Worm (Caenorhabditis elegans): ENCODE data around the gene Y116A8C.469.

DNA sequence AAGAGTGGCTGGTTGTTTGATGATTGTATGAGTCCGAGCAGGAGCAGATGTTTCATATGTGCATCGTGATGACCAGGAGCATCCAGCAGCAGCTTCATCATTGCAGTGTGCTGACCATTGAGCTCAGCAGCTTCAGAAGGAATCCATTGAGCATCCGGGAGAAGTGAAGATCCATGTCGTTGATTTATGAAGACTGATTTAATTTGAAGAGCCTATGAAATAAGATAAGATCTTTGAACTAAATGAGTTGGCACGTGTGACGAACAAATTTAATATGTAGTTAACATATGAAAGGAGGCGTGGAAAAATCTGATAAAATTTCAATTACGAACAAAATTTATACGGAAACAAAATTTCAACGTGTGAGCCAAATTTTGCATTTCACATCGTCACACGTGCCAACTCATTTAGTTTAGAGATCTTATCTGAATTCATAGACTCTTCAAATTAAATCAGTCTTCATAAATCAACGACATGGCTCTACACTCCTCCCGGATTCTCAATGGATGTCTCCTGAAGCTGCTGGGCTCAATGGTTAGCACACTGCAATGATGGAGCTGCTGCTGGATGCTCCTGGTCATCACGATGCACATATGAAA is at the start of gene Y116A8C.469, which contains the start of gene Y116A8C.468:
- no peak for TF ChIP-seq T22C8.4 (GFP tag; IDR thresholded peaks at IDR 0.05)
- TF ChIP-seq flt-1 (GFP tag; IDR thresholded peaks at IDR 0.05): no peak
- TF ChIP-seq klf-2 (GFP tag; conservative IDR thresholded peaks at IDR 0.05): no peak
- TF ChIP-seq ztf-29 (GFP tag; IDR thresholded peaks at IDR 0.05): no peak
- TF ChIP-seq tab-1 (GFP tag; IDR thresholded peaks at IDR 0.05): no peak
- no peak for TF ChIP-seq cog-1 (tag; optimal IDR thresholded peaks at IDR 0.05)
- no peak for TF ChIP-seq med-1 (GFP tag; optimal IDR thresholded peaks at IDR 0.05; ENCODE audit: insufficient read depth)
